Worm (Caenorhabditis elegans): ENCODE results near the gene W08E12.5.

ce11 chrIV:3256866-3257265 lies 43.7 kb upstream of the W08E12.5 start:
- no peak for TF ChIP-seq him-1 (tag; optimal IDR thresholded peaks at IDR 0.05)
- TF ChIP-seq W03F9.2 (tag; optimal IDR thresholded peaks at IDR 0.05) = no peak

Data from whole organism, L4/young adult.